Fruit fly (Drosophila melanogaster): ENCODE measurements around the gene Frl.

Gene Frl

dm6 chr3L:14003297-14004040 is 49.5 kb upstream of the Frl start (continued):
- no peak for TF ChIP-seq CG14860 (GFP tag; IDR thresholded peaks at IDR 0.05; ENCODE audit: partially characterized antibody)
- TF ChIP-seq Eip74EF (GFP tag; optimal IDR thresholded peaks at IDR 0.05) = no peak
- TF ChIP-seq CG3281 (GFP tag; optimal IDR thresholded peaks at IDR 0.05) = peak; percentile 27
- no peak for TF ChIP-seq CG11093 (GFP tag; IDR thresholded peaks at IDR 0.05)
- TF ChIP-seq wor (GFP tag; IDR thresholded peaks at IDR 0.05) = no peak
- TF ChIP-seq CG17361 (GFP tag; IDR thresholded peaks at IDR 0.05) = no peak; the same call in 2 of the 3 replicates
- no peak for TF ChIP-seq CG7963 (GFP tag; IDR thresholded peaks at IDR 0.05; ENCODE audit: partially characterized antibody)
- 0 out of 3 replicates have a peak, but pooled peaks have one; percentile 10 for TF ChIP-seq zfh1 (GFP tag; IDR thresholded peaks at IDR 0.05)
- no peak for TF ChIP-seq btn (GFP tag; optimal IDR thresholded peaks at IDR 0.05)
- TF ChIP-seq vfl (GFP tag; optimal IDR thresholded peaks at IDR 0.05) = no peak
- TF ChIP-seq prd (optimal IDR thresholded peaks at IDR 0.05) = no peak
- 0 out of 3 replicates have a peak, but pooled peaks have one; percentile 22 for TF ChIP-seq prd (GFP tag; IDR thresholded peaks at IDR 0.05)
- TF ChIP-seq Dp (GFP tag; optimal IDR thresholded peaks at IDR 0.05) = no peak
- TF ChIP-seq grau (tag; optimal IDR thresholded peaks at IDR 0.05) = peak; percentile 18
- TF ChIP-seq CG2678 (tag; optimal IDR thresholded peaks at IDR 0.05) = peak; percentile 21
- TF ChIP-seq knrl (GFP tag; IDR thresholded peaks at IDR 0.05; ENCODE audit: partially characterized antibody) = no peak
- TF ChIP-seq bsh (GFP tag; optimal IDR thresholded peaks at IDR 0.05) = no peak
- TF ChIP-seq CG9932 (GFP tag; IDR thresholded peaks at IDR 0.05) = no peak
- no peak for TF ChIP-seq Stat92E (GFP tag; optimal IDR thresholded peaks at IDR 0.05)
- no peak for TF ChIP-seq CG5180 (GFP tag; optimal IDR thresholded peaks at IDR 0.05)
- TF ChIP-seq CG12299 (tag; optimal IDR thresholded peaks at IDR 0.05) = no peak
- peak; percentile 65 for TF ChIP-seq trem (tag; optimal IDR thresholded peaks at IDR 0.05)
- no peak for TF ChIP-seq dimm (GFP tag; IDR thresholded peaks at IDR 0.05)
- TF ChIP-seq CG10431 (GFP tag; optimal IDR thresholded peaks at IDR 0.05) = no peak
- no peak for TF ChIP-seq emc (GFP tag; optimal IDR thresholded peaks at IDR 0.05)
- no peak for TF ChIP-seq CG11695 (GFP tag; IDR thresholded peaks at IDR 0.05)
- no peak for TF ChIP-seq CG18599 (GFP tag; optimal IDR thresholded peaks at IDR 0.05)
- peak; percentile 78 for TF ChIP-seq sqz (GFP tag; optimal IDR thresholded peaks at IDR 0.05)
- TF ChIP-seq NC2α (GFP tag; optimal IDR thresholded peaks at IDR 0.05) = no peak
- no peak for TF ChIP-seq sisA (GFP tag; IDR thresholded peaks at IDR 0.05)
- TF ChIP-seq CG14710 (tag; optimal IDR thresholded peaks at IDR 0.05) = no peak
- peak; percentile 21 for TF ChIP-seq sug (tag; optimal IDR thresholded peaks at IDR 0.05)
- TF ChIP-seq CG9437 (GFP tag; optimal IDR thresholded peaks at IDR 0.05) = peak; percentile 93
- no peak for TF ChIP-seq CG3726 (GFP tag; IDR thresholded peaks at IDR 0.05)
- TF ChIP-seq CG6854 (GFP tag; optimal IDR thresholded peaks at IDR 0.05) = no peak
- TF ChIP-seq Dfd (GFP tag; optimal IDR thresholded peaks at IDR 0.05) = no peak
- TF ChIP-seq pan (optimal IDR thresholded peaks at IDR 0.05) = no peak
- TF ChIP-seq pan (GFP tag; optimal IDR thresholded peaks at IDR 0.05 in 1 of 2, IDR thresholded peaks at IDR 0.05 in 1 of 2) = no peak
- no peak for TF ChIP-seq gsb-n (tag; optimal IDR thresholded peaks at IDR 0.05)
- TF ChIP-seq z (GFP tag; IDR thresholded peaks at IDR 0.05) = no peak
- no peak for TF ChIP-seq Abd-B (GFP tag; optimal IDR thresholded peaks at IDR 0.05)
- no peak for TF ChIP-seq twi (tag; optimal IDR thresholded peaks at IDR 0.05)
- TF ChIP-seq CG2712 (tag; optimal IDR thresholded peaks at IDR 0.05) = peak; percentile 12
- TF ChIP-seq row (GFP tag; IDR thresholded peaks at IDR 0.05) = no peak
- TF ChIP-seq ap (GFP tag; IDR thresholded peaks at IDR 0.05) = no peak
